Worm (Caenorhabditis elegans): ENCODE results near the gene F41G3.21.
"Not testable (repeated sequence)": the region's sequence is repeated elsewhere in the genome, so short reads cannot be mapped to it uniquely, and the experiment has no call there.

F41G3.21 gene

ce11 chrII:6775076-6775475, 22.3 kb upstream of the F41G3.21 start, which contains the start of gene agr-1:
TSS of gene agr-1 (minus strand) at chrII:6775176.
- not testable (repeated sequence) for TF ChIP-seq nhr-11 (tag; optimal IDR thresholded peaks at IDR 0.05); F13H6.1 (tag; optimal IDR thresholded peaks at IDR 0.05); Y55F3AM.14 (GFP tag; optimal IDR thresholded peaks at IDR 0.05)

DNA sequence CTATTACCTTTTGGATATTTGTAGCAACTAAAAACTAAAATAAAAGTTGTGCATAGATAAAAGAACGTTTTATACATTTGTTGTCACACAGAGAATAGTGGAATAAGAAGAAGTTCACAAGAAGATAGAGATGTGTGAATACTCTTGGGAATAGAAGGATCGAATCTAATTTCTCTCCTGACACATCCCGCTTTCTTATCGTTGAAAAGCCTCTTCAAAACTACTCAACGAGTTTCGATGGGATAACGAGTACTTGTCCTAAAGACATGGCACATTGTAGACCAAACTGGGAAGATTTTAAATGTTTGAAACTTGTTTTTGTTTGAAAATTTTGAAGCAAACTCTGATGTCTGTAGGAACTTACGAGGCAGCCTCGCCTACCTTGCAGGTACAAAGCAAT, 19.7 kb upstream of the F41G3.21 start:
- TF ChIP-seq lsy-2 (tag; optimal IDR thresholded peaks at IDR 0.05), result no peak
- no peak for TF ChIP-seq unc-39 (tag; optimal IDR thresholded peaks at IDR 0.05)
- no peak for TF ChIP-seq C34F6.9 (tag; optimal IDR thresholded peaks at IDR 0.05)
- TF ChIP-seq mdl-1 (tag; optimal IDR thresholded peaks at IDR 0.05), result no peak
- TF ChIP-seq alr-1 (tag; optimal IDR thresholded peaks at IDR 0.05), result no peak
- TF ChIP-seq peb-1 (tag; optimal IDR thresholded peaks at IDR 0.05), result no peak
- no peak for TF ChIP-seq ztf-11 (tag; optimal IDR thresholded peaks at IDR 0.05)
- no peak for TF ChIP-seq nhr-77 (tag; optimal IDR thresholded peaks at IDR 0.05)
- TF ChIP-seq ztf-4 (tag; optimal IDR thresholded peaks at IDR 0.05), result no peak
- no peak for TF ChIP-seq elt-3 (tag; optimal IDR thresholded peaks at IDR 0.05)
- TF ChIP-seq ceh-82 (tag; optimal IDR thresholded peaks at IDR 0.05), result no peak
- TF ChIP-seq blmp-1 (tag; optimal IDR thresholded peaks at IDR 0.05; ENCODE audit: insufficient read depth), result no peak
- TF ChIP-seq nhr-21 (tag; optimal IDR thresholded peaks at IDR 0.05), result no peak

ce11 chrII:6770030-6770429, 17.3 kb upstream of the F41G3.21 start:
- TF ChIP-seq mbf-1 (tag; optimal IDR thresholded peaks at IDR 0.05), result no peak
- no peak for TF ChIP-seq peb-1 (tag; optimal IDR thresholded peaks at IDR 0.05)
- TF ChIP-seq C34F6.9 (tag; optimal IDR thresholded peaks at IDR 0.05), result no peak
- TF ChIP-seq lin-39 (tag; optimal IDR thresholded peaks at IDR 0.05), result no peak
- TF ChIP-seq egl-27 (tag; optimal IDR thresholded peaks at IDR 0.05), result no peak
- TF ChIP-seq ztf-4 (tag; optimal IDR thresholded peaks at IDR 0.05), result no peak
- TF ChIP-seq dmd-4 (tag; optimal IDR thresholded peaks at IDR 0.05), result no peak
- TF ChIP-seq nhr-11 (tag; optimal IDR thresholded peaks at IDR 0.05), result no peak
- no peak for TF ChIP-seq unc-62 (GFP tag; optimal IDR thresholded peaks at IDR 0.05)
- TF ChIP-seq skn-1 (tag; optimal IDR thresholded peaks at IDR 0.05), result no peak
- TF ChIP-seq Y55F3AM.14 (GFP tag; optimal IDR thresholded peaks at IDR 0.05), result no peak
- TF ChIP-seq snpc-4 (tag; optimal IDR thresholded peaks at IDR 0.05), result no peak
- no peak for TF ChIP-seq nhr-129 (tag; optimal IDR thresholded peaks at IDR 0.05)

DNA sequence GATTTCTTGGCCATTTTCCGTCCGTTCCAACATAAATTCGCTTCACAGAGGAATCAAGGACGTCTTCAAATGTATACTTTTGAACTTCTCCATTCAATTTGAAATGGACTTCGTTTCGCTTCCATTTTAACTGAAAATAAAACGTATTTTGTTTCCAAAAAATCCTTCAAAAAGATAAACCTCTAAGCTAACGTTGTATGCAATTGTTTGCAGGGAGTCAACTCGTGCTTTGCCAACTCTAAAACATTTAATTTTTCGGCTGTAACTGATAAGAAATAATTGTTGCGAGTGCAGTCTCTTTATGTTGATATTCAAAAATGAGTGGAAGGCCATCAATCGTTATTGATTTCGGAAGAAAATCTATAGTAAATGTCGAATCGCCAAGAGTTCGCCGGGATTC, 15.3 kb upstream of the F41G3.21 start, which contains the start of gene F41G3.18:
F41G3.18 (plus strand) TSS at position 301 of the 400 bp plus-strand sequence.
- no peak for TF ChIP-seq lsy-2 (tag; optimal IDR thresholded peaks at IDR 0.05)
- TF ChIP-seq fos-1 (tag; optimal IDR thresholded peaks at IDR 0.05), result peak; percentile 35

ce11 chrII:6764734-6765133, 12.0 kb upstream of the F41G3.21 start, which contains the start of gene nlp-50:
TSS of gene nlp-50 (plus strand) at chrII:6765034.
- TF ChIP-seq gmeb-1 (tag; optimal IDR thresholded peaks at IDR 0.05) (no peak), ZK546.5 (tag; optimal IDR thresholded peaks at IDR 0.05) (no peak), ceh-82 (tag; optimal IDR thresholded peaks at IDR 0.05) (no peak), ztf-1 (GFP tag; conservative IDR thresholded peaks at IDR 0.05) (no peak), unc-62 (GFP tag; optimal IDR thresholded peaks at IDR 0.05) (no peak), mab-5 (tag; optimal IDR thresholded peaks at IDR 0.05) (no peak), unc-39 (tag; optimal IDR thresholded peaks at IDR 0.05) (no peak), ztf-4 (tag; optimal IDR thresholded peaks at IDR 0.05) (no peak), lsy-2 (tag; optimal IDR thresholded peaks at IDR 0.05) (no peak), zag-1 (tag; optimal IDR thresholded peaks at IDR 0.05) (no peak), nhr-237 (tag; optimal IDR thresholded peaks at IDR 0.05) (no peak), ama-1 (optimal IDR thresholded peaks at IDR 0.05) (no peak), fos-1 (tag; optimal IDR thresholded peaks at IDR 0.05) (no peak), nhr-77 (tag; optimal IDR thresholded peaks at IDR 0.05) (no peak), F13H6.1 (tag; optimal IDR thresholded peaks at IDR 0.05) (no peak), nhr-10 (tag; optimal IDR thresholded peaks at IDR 0.05) (no peak), unc-55 (GFP tag; optimal IDR thresholded peaks at IDR 0.05) (no peak), sem-4 (tag; optimal IDR thresholded peaks at IDR 0.05) (no peak)
